Fruit fly (Drosophila melanogaster): ENCODE results near the gene chas.
A peak's percentile ranks its signal among the peaks of the same experiment; 100 is the strongest.

chas gene

dm6 chrX:17741864-17742297 lies 43.4 kb upstream of the chas start:
- TF ChIP-seq dmrt11E (tag; optimal IDR thresholded peaks at IDR 0.05) (peak; percentile 2), CG9609 (GFP tag; optimal IDR thresholded peaks at IDR 0.05) (no peak), Nf-YB (GFP tag; optimal IDR thresholded peaks at IDR 0.05) (no peak), aop (GFP tag; IDR thresholded peaks at IDR 0.05) (no peak), exex (tag; optimal IDR thresholded peaks at IDR 0.05) (peak; percentile 2), yki (optimal IDR thresholded peaks at IDR 0.05) (no peak), CG7839 (tag; optimal IDR thresholded peaks at IDR 0.05) (no peak), Bteb2 (GFP tag; optimal IDR thresholded peaks at IDR 0.05) (no peak), CG2199 (GFP tag; IDR thresholded peaks at IDR 0.05) (peak; percentile 19; the same call in 1 of the 3 replicates), Neu2 (GFP tag; optimal IDR thresholded peaks at IDR 0.05; ENCODE audit: borderline replicate concordance) (no peak), CG17568 (GFP tag; optimal IDR thresholded peaks at IDR 0.05) (no peak), CG12155 (GFP tag; optimal IDR thresholded peaks at IDR 0.05) (no peak), p53 (GFP tag; optimal IDR thresholded peaks at IDR 0.05) (no peak), otp (GFP tag; IDR thresholded peaks at IDR 0.05) (0 out of 3 replicates have a peak, but pooled peaks have one; percentile 4), cg (GFP tag; optimal IDR thresholded peaks at IDR 0.05) (peak; percentile 17), CG10979 (tag; optimal IDR thresholded peaks at IDR 0.05) (no peak), ash1 (GFP tag; optimal IDR thresholded peaks at IDR 0.05) (no peak), CG9817 (tag; optimal IDR thresholded peaks at IDR 0.05) (no peak), zf30C (GFP tag; optimal IDR thresholded peaks at IDR 0.05) (peak; percentile 3), Dip2 (GFP tag; IDR thresholded peaks at IDR 0.05) (no peak), NK7.1 (GFP tag; optimal IDR thresholded peaks at IDR 0.05) (no peak), B-H1 (GFP tag; IDR thresholded peaks at IDR 0.05) (no peak), pros (GFP tag; optimal IDR thresholded peaks at IDR 0.05) (peak; percentile 77), Ets65A (GFP tag) (peak; percentile 46), h (optimal IDR thresholded peaks at IDR 0.05) (no peak), gsb-n (tag; optimal IDR thresholded peaks at IDR 0.05) (no peak), HmgZ (tag; optimal IDR thresholded peaks at IDR 0.05) (no peak), Adf1 (GFP tag; IDR thresholded peaks at IDR 0.05) (no peak), eve (GFP tag; optimal IDR thresholded peaks at IDR 0.05) (no peak), Ada2b (GFP tag; IDR thresholded peaks at IDR 0.05) (no peak), CG18011 (GFP tag; optimal IDR thresholded peaks at IDR 0.05) (no peak), H2.0 (GFP tag; IDR thresholded peaks at IDR 0.05) (no peak), CG4707 (GFP tag; optimal IDR thresholded peaks at IDR 0.05) (peak; percentile 78), Scr (GFP tag; IDR thresholded peaks at IDR 0.05; ENCODE audit: partially characterized antibody) (no peak), wor (GFP tag; IDR thresholded peaks at IDR 0.05) (no peak), chinmo (GFP tag; IDR thresholded peaks at IDR 0.05; ENCODE audit: partially characterized antibody) (0 out of 4 replicates have a peak, but pooled peaks have one; percentile 17), dimm (GFP tag; IDR thresholded peaks at IDR 0.05) (no peak), pita (GFP tag; optimal IDR thresholded peaks at IDR 0.05) (no peak), Stat92E (GFP tag; optimal IDR thresholded peaks at IDR 0.05) (no peak), Med (GFP tag) (peak; percentile 68), chif (GFP tag; optimal IDR thresholded peaks at IDR 0.05) (no peak), chm (GFP tag; IDR thresholded peaks at IDR 0.05) (0 out of 2 replicates have a peak, but pooled peaks have one; percentile 15), lola (GFP tag; optimal IDR thresholded peaks at IDR 0.05) (no peak), CG10543 (GFP tag; optimal IDR thresholded peaks at IDR 0.05) (no peak), CG31388 (GFP tag; optimal IDR thresholded peaks at IDR 0.05) (no peak), crol (GFP tag; IDR thresholded peaks at IDR 0.05) (peak; percentile 37), CG33557 (GFP tag; optimal IDR thresholded peaks at IDR 0.05) (no peak), Hr39 (optimal IDR thresholded peaks at IDR 0.05) (no peak), NC2α (GFP tag; optimal IDR thresholded peaks at IDR 0.05) (no peak)

Measured in whole organism, embryonic.